Worm (Caenorhabditis elegans) whole organism, mixed stage, embryonic: ENCODE results near the gene mes-6.

ENCODE experiments used
- M03D4.4 ChIP-seq: sonication (generic microtip); optimal IDR thresholded peaks from 2 replicates; lab custom pipeline; 2017; ENCODE audit warnings: mild to moderate bottlenecking, missing genetic modification characterization, missing compliant biosample characterization
- bed-3 ChIP-seq: fragments of 200-800 bp; sonication (Bioruptor generic); optimal IDR thresholded peaks from 3 replicates; lab custom pipeline; 2018; ENCODE audit warnings: mild to moderate bottlenecking, missing genetic modification characterization, moderate library complexity, missing compliant biosample characterization
- blmp-1 ChIP-seq: fragments of 150-350 bp; optimal IDR thresholded peaks from 2 replicates; lab custom pipeline; 2014; ENCODE audit warnings: missing biosample characterization, missing genetic modification characterization
- ceh-39 ChIP-seq: fragments of 150-350 bp; optimal IDR thresholded peaks from 2 replicates; lab custom pipeline; 2014; ENCODE audit warnings: missing biosample characterization, missing genetic modification characterization
- ceh-43 ChIP-seq: fragments of 200-800 bp; sonication (Bioruptor generic); optimal IDR thresholded peaks from 2 replicates; lab custom pipeline; 2018; ENCODE audit warnings: mild to moderate bottlenecking, missing genetic modification characterization, moderate library complexity, missing compliant biosample characterization
- ceh-83 ChIP-seq: fragments of 200-800 bp; sonication (Bioruptor generic); optimal IDR thresholded peaks from 2 replicates; lab custom pipeline; 2018; ENCODE audit warnings: mild to moderate bottlenecking, missing genetic modification characterization, missing compliant biosample characterization
- ces-1 ChIP-seq: fragments of 150-350 bp; optimal IDR thresholded peaks from 2 replicates; lab custom pipeline; 2014; ENCODE audit warnings: missing biosample characterization, missing genetic modification reagents, missing genetic modification characterization
- cnd-1 ChIP-seq: fragments of 200-800 bp; sonication (Bioruptor generic); optimal IDR thresholded peaks from 2 replicates; lab custom pipeline; 2018; ENCODE audit warnings: mild to moderate bottlenecking, missing genetic modification characterization, missing compliant biosample characterization
- elt-1 ChIP-seq: sonication (generic microtip); optimal IDR thresholded peaks from 2 replicates; lab custom pipeline; 2017; ENCODE audit warnings: missing genetic modification characterization, mild to moderate bottlenecking, missing compliant biosample characterization, antibody characterized with exemption, moderate library complexity, borderline replicate concordance; ENCODE audit not compliant: insufficient read depth
- elt-3 ChIP-seq: fragments of 150-350 bp; optimal IDR thresholded peaks from 2 replicates; lab custom pipeline; 2014; ENCODE audit warnings: missing biosample characterization, missing genetic modification characterization
- flh-1 ChIP-seq: fragments of 200-800 bp; sonication (Bioruptor generic); optimal IDR thresholded peaks from 2 replicates; lab custom pipeline; 2018; ENCODE audit warnings: mild to moderate bottlenecking, missing genetic modification characterization, moderate library complexity, missing compliant biosample characterization
- ham-2 ChIP-seq: fragments of 200-800 bp; sonication (Bioruptor generic); optimal IDR thresholded peaks from 2 replicates; lab custom pipeline; 2018; ENCODE audit warnings: mild to moderate bottlenecking, missing genetic modification characterization, missing compliant biosample characterization
- hlh-1 ChIP-seq: fragments of 150-350 bp; optimal IDR thresholded peaks from 2 replicates; lab custom pipeline; 2014; ENCODE audit warnings: missing biosample characterization, missing genetic modification reagents, missing genetic modification characterization
- lin-13 ChIP-seq: fragments of 150-350 bp; optimal IDR thresholded peaks from 2 replicates; lab custom pipeline; 2014; ENCODE audit warnings: missing biosample characterization, missing genetic modification characterization
- lin-32 ChIP-seq: fragments of 200-800 bp; sonication (Bioruptor generic); optimal IDR thresholded peaks from 2 replicates; lab custom pipeline; 2018; ENCODE audit warnings: mild to moderate bottlenecking, missing genetic modification characterization, missing compliant biosample characterization
- lsy-2 ChIP-seq: fragments of 150-350 bp; optimal IDR thresholded peaks from 2 replicates; lab custom pipeline; 2014; ENCODE audit warnings: missing biosample characterization, missing genetic modification characterization
- mab-5 ChIP-seq: fragments of 150-350 bp; optimal IDR thresholded peaks from 2 replicates; lab custom pipeline; 2014; ENCODE audit warnings: missing biosample characterization, missing genetic modification characterization
- mep-1 ChIP-seq: fragments of 150-350 bp; optimal IDR thresholded peaks from 2 replicates; lab custom pipeline; 2017; ENCODE audit warnings: missing biosample characterization, missing genetic modification reagents, missing genetic modification characterization, inconsistent platforms
- mls-2 ChIP-seq: sonication (generic microtip); optimal IDR thresholded peaks from 2 replicates; lab custom pipeline; 2016; ENCODE audit warnings: mild to moderate bottlenecking, missing genetic modification characterization, moderate library complexity, missing compliant biosample characterization
- nhr-12 ChIP-seq: fragments of 150-350 bp; optimal IDR thresholded peaks from 2 replicates; lab custom pipeline; 2014; ENCODE audit warnings: missing biosample characterization, missing genetic modification characterization
- nhr-2 ChIP-seq: fragments of 150-350 bp; optimal IDR thresholded peaks from 2 replicates; lab custom pipeline; 2014; ENCODE audit warnings: missing biosample characterization, missing genetic modification characterization
- nhr-237 ChIP-seq: fragments of 150-350 bp; optimal IDR thresholded peaks from 2 replicates; lab custom pipeline; 2014; ENCODE audit warnings: missing biosample characterization, missing genetic modification characterization
- nhr-28 ChIP-seq: fragments of 150-350 bp; optimal IDR thresholded peaks from 2 replicates; lab custom pipeline; 2014; ENCODE audit warnings: missing biosample characterization, missing genetic modification characterization
- nhr-76 ChIP-seq: sonication (generic microtip); optimal IDR thresholded peaks from 2 replicates; lab custom pipeline; 2017; ENCODE audit warnings: missing biosample characterization, missing genetic modification characterization
- pha-4 ChIP-seq: fragments of 150-350 bp; optimal IDR thresholded peaks from 2 replicates; lab custom pipeline; 2018; ENCODE audit warnings: missing biosample characterization, missing genetic modification reagents, missing genetic modification characterization
- sem-2 ChIP-seq: fragments of 200-800 bp; sonication (Bioruptor generic); optimal IDR thresholded peaks from 2 replicates; lab custom pipeline; 2018; ENCODE audit warnings: mild to moderate bottlenecking, missing genetic modification characterization, missing compliant biosample characterization
- snpc-4 ChIP-seq: fragments of 150-350 bp; optimal IDR thresholded peaks from 2 replicates; lab custom pipeline; 2014; ENCODE audit warnings: missing biosample characterization, missing genetic modification characterization
- sptf-1 ChIP-seq: sonication (generic microtip); optimal IDR thresholded peaks from 2 replicates; lab custom pipeline; 2017; ENCODE audit warnings: mild to moderate bottlenecking, missing genetic modification characterization, moderate library complexity, missing compliant biosample characterization
- unc-120 ChIP-seq: sonication (generic microtip); optimal IDR thresholded peaks from 2 replicates; lab custom pipeline; 2017; ENCODE audit warnings: missing genetic modification characterization, missing compliant biosample characterization; ENCODE audit not compliant: poor library complexity, severe bottlenecking
- unc-39 ChIP-seq: fragments of 150-350 bp; optimal IDR thresholded peaks from 2 replicates; lab custom pipeline; 2014; ENCODE audit warnings: missing biosample characterization, missing genetic modification characterization
- unc-62 ChIP-seq: fragments of 150-350 bp; optimal IDR thresholded peaks from 2 replicates; lab custom pipeline; 2014; ENCODE audit warnings: missing biosample characterization, missing genetic modification reagents, missing genetic modification characterization
- zip-8 ChIP-seq: fragments of 150-350 bp; optimal IDR thresholded peaks from 2 replicates; lab custom pipeline; 2014; ENCODE audit warnings: missing biosample characterization, missing genetic modification characterization
- ztf-11 ChIP-seq: fragments of 150-350 bp; optimal IDR thresholded peaks from 2 replicates; lab custom pipeline; 2014; ENCODE audit warnings: missing biosample characterization, missing genetic modification characterization

mes-6 gene

DNA sequence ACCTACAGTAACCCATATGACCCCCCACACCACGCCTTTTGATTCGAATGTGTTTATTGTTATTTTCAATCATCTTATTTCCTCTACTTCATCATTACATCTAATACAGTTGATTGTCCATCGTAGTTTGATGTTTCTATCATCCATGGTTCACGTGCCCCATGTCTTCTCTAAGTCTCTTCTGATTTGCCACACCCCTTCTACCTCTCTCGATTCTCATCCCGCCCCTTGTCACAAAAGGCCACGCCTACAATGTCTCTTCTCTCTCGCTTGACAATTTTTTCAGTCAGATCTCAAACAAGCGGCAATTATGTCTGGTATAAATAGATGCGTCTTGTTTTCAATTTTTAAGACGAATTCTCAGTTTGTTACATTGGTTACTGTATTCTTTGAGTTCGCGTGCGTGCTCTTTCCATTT is 23.9 kb downstream of the mes-6 start:
- TF ChIP-seq unc-120 (tag; lab: Kevin White, UChicago) = no peak
- TF ChIP-seq sptf-1 (tag; lab: Kevin White, UChicago) = no peak
- TF ChIP-seq pha-4 (tag; lab: Kevin White, UChicago) = no peak
- no peak for TF ChIP-seq mab-5 (tag; lab: Kevin White, UChicago)
- no peak for TF ChIP-seq ceh-39
- TF ChIP-seq lin-32 = no peak

DNA sequence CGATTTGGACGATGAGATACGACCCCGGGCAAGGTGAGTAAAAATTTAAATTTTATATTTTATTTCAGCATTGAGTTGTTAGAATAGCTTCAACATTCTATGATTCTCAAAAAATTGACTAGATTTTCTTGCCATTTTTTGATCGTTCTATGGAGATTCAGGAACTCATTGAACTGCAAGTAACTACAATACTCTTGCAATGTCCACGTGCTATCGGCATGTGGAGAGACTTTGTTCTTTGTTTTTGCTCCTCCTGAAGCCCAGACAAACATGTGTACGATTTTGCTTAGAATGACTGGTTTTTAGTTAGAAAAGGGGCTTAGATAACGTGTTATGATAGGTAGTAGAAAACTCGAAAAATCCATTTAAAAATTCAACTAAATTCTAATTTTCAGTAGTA is 24.9 kb downstream of the mes-6 start:
- no peak for TF ChIP-seq unc-62 (GFP tag; lab: Kevin White, UChicago)
- no peak for TF ChIP-seq mab-5 (tag; lab: Kevin White, UChicago)
- no peak for TF ChIP-seq nhr-28 (tag; lab: Kevin White, UChicago)
- no peak for TF ChIP-seq nhr-12 (tag; lab: Kevin White, UChicago)
- TF ChIP-seq ceh-43 (GFP tag; lab: Kevin White, UChicago) = no peak

DNA sequence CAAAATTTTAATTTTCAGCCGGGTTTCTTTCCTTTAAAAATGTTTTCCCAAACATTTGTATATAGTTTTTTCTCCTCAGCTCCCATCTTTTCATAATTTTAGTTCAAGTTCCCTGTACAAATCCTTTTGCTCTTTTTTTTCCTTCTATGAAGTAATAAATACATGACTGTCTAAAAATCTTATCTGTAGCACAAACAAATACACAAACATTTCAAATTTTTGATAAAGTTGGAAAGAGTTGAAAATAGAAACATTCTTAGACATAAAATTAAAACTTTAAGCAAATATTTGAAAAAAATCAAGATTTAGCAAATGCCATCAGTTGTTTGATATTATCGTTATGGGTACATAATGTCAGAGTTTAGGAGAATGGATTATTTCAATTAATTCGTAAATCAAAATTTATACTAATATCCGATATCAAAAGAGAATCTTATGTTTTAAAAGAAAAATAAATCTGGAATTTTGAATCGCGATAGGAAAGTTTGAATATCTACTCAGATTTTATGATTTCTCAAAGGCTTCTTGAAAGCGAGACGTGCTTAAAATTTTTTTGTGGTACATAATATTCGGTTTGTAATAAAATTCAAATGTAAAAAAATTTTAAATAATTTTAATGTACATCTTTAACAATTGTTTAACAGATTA is 27.1 kb downstream of the mes-6 start:
- TF ChIP-seq ceh-83 (GFP tag; lab: Kevin White, UChicago) (no peak), M03D4.4 (tag; lab: Kevin White, UChicago) (no peak), ztf-11 (tag; lab: Kevin White, UChicago) (no peak), cnd-1 (tag; lab: Kevin White, UChicago) (no peak), mep-1 (tag; lab: Kevin White, UChicago) (no peak), mab-5 (tag; lab: Kevin White, UChicago) (no peak), nhr-76 (tag; lab: Kevin White, UChicago) (no peak), lin-13 (tag; lab: Kevin White, UChicago) (no peak), ceh-43 (GFP tag; lab: Kevin White, UChicago) (no peak), ham-2 (no peak), nhr-28 (tag; lab: Kevin White, UChicago) (no peak), unc-120 (tag; lab: Kevin White, UChicago) (no peak), mls-2 (tag; lab: Kevin White, UChicago) (no peak), elt-1 (tag; lab: Kevin White, UChicago) (no peak), lin-32 (no peak), bed-3 (GFP tag; lab: Kevin White, UChicago) (no peak), elt-3 (tag; lab: Kevin White, UChicago) (no peak), sptf-1 (tag; lab: Kevin White, UChicago) (no peak), snpc-4 (tag; lab: Kevin White, UChicago) (no peak), blmp-1 (no peak)

DNA sequence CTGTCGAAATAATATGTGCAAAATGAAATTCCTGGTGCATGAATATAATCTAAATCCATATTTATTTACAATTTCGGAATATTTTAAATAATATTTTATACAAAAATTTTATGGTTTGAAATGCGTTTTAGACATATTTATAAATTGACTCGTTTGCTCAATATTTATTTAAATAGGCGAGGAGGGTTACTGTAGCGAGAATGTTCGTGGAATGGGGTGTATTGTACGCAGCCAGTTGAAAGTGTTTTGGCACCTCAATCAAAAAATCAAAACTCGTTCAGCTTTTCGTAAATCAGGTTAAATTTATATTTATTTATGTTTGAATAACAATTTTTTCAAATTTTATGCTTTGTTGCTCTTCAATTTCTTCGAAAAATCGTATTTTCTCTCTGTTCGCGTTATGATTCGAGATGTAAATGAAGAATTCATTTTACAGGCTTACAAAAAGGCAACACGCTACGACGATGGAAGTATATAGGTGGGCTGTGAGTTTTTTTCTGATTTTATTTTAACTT is 27.6 kb downstream of the mes-6 start, which contains the start of gene hyl-1:
TSS of gene hyl-1 (plus strand) at position 465 of the 515 bp plus-strand sequence.
- TF ChIP-seq M03D4.4 (tag; lab: Kevin White, UChicago) (no peak), ceh-39 (no peak), sem-2 (GFP tag; lab: Kevin White, UChicago) (no peak), flh-1 (GFP tag; lab: Kevin White, UChicago) (no peak), unc-120 (tag; lab: Kevin White, UChicago) (no peak), nhr-76 (tag; lab: Kevin White, UChicago) (no peak), elt-1 (tag; lab: Kevin White, UChicago) (no peak), zip-8 (no peak), hlh-1 (no peak), mep-1 (tag; lab: Kevin White, UChicago) (no peak), cnd-1 (tag; lab: Kevin White, UChicago) (no peak), sptf-1 (tag; lab: Kevin White, UChicago) (no peak), lsy-2 (tag; lab: Kevin White, UChicago) (no peak), lin-32 (no peak), lin-13 (tag; lab: Kevin White, UChicago) (no peak)

DNA sequence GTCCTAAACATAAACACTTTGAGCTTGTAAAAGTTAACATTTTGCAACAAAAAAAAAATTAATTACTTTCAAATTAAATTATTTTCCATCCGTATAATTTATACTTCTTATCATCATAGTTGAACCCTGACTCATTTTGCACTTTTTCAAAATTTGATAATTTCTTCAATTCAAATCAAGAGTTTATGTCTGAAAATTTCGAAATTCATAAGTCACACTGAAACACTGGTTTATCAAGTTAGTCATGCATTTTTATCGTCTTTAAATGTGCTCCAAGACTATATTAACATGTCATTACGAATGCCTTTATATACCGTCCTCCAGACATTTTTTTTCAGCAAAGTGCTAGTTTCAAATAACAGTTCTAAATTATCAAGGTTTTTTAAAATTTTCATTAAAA is 28.6 kb downstream of the mes-6 start:
- no peak for TF ChIP-seq unc-120 (tag; lab: Kevin White, UChicago)
- no peak for TF ChIP-seq nhr-2 (tag; lab: Kevin White, UChicago)
- TF ChIP-seq mls-2 (tag; lab: Kevin White, UChicago) = no peak
- TF ChIP-seq ztf-11 (tag; lab: Kevin White, UChicago) = no peak
- no peak for TF ChIP-seq ham-2
- TF ChIP-seq elt-3 (tag; lab: Kevin White, UChicago) = no peak
- TF ChIP-seq M03D4.4 (tag; lab: Kevin White, UChicago) = no peak
- TF ChIP-seq cnd-1 (tag; lab: Kevin White, UChicago) = no peak
- no peak for TF ChIP-seq sptf-1 (tag; lab: Kevin White, UChicago)
- no peak for TF ChIP-seq zip-8
- TF ChIP-seq nhr-237 (tag; lab: Kevin White, UChicago) = no peak
- TF ChIP-seq ces-1 (GFP tag; lab: Kevin White, UChicago) = no peak
- TF ChIP-seq unc-39 (tag; lab: Kevin White, UChicago) = no peak
